Worm (Caenorhabditis elegans): ENCODE data around the gene eif-2Bepsilon.

The eif-2Bepsilon gene

ce11 chrII:8684824-8685223 is 23.2 kb downstream of the eif-2Bepsilon start, which contains the start of gene hgap-2:
Gene hgap-2 (minus strand): TSS chrII:8684924.
- TF ChIP-seq M03D4.4 (tag; optimal IDR thresholded peaks at IDR 0.05) (no peak), nhr-2 (tag; optimal IDR thresholded peaks at IDR 0.05) (no peak), snpc-4 (tag; optimal IDR thresholded peaks at IDR 0.05) (no peak), ham-2 (GFP tag; optimal IDR thresholded peaks at IDR 0.05) (no peak), elt-1 (tag; optimal IDR thresholded peaks at IDR 0.05; ENCODE audit: borderline replicate concordance, insufficient read depth) (no peak), mls-2 (tag; optimal IDR thresholded peaks at IDR 0.05) (no peak), flh-1 (GFP tag; optimal IDR thresholded peaks at IDR 0.05) (no peak), mab-5 (tag; optimal IDR thresholded peaks at IDR 0.05) (no peak), blmp-1 (tag; optimal IDR thresholded peaks at IDR 0.05) (no peak), ceh-43 (GFP tag; optimal IDR thresholded peaks at IDR 0.05) (no peak), sptf-1 (tag; optimal IDR thresholded peaks at IDR 0.05) (no peak), nhr-76 (tag; optimal IDR thresholded peaks at IDR 0.05) (no peak), lin-13 (tag; optimal IDR thresholded peaks at IDR 0.05) (no peak), unc-39 (tag; optimal IDR thresholded peaks at IDR 0.05) (no peak), unc-62 (GFP tag; optimal IDR thresholded peaks at IDR 0.05) (no peak), mep-1 (tag; optimal IDR thresholded peaks at IDR 0.05) (no peak), cnd-1 (tag; optimal IDR thresholded peaks at IDR 0.05) (no peak)

DNA sequence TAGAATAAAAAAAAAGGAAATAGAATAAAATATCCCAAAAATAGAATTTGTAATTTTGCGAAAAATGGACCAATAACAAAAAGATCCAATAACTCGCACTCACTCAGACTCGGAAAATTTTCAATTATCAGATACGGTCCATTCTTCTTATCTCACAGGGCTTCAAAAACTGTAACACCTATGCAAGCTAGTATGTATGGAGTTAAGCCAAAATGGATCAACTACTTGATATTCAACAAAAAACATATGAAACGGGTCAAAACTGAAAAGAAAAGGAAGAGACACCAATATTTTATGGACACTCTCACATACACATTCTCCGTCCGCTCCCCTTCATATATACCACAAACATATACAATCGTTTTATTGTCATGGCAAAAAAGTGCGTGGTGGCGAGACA is 24.0 kb downstream of the eif-2Bepsilon start, which contains the start of gene C34C6.9:
Gene C34C6.9, plus strand, starts transcription at position 301 of the 400 bp plus-strand sequence.
- TF ChIP-seq nhr-12 (tag; optimal IDR thresholded peaks at IDR 0.05) = no peak
- TF ChIP-seq sptf-1 (tag; optimal IDR thresholded peaks at IDR 0.05) = no peak
- TF ChIP-seq ceh-43 (GFP tag; optimal IDR thresholded peaks at IDR 0.05) = no peak
- no peak for TF ChIP-seq flh-1 (GFP tag; optimal IDR thresholded peaks at IDR 0.05)
- no peak for TF ChIP-seq tbx-8 (GFP tag; optimal IDR thresholded peaks at IDR 0.05)
- TF ChIP-seq ceh-39 (tag; optimal IDR thresholded peaks at IDR 0.05) = no peak
- TF ChIP-seq ces-1 (GFP tag; optimal IDR thresholded peaks at IDR 0.05) = no peak
- no peak for TF ChIP-seq snpc-4 (tag; optimal IDR thresholded peaks at IDR 0.05)
- no peak for TF ChIP-seq M03D4.4 (tag; optimal IDR thresholded peaks at IDR 0.05)

DNA sequence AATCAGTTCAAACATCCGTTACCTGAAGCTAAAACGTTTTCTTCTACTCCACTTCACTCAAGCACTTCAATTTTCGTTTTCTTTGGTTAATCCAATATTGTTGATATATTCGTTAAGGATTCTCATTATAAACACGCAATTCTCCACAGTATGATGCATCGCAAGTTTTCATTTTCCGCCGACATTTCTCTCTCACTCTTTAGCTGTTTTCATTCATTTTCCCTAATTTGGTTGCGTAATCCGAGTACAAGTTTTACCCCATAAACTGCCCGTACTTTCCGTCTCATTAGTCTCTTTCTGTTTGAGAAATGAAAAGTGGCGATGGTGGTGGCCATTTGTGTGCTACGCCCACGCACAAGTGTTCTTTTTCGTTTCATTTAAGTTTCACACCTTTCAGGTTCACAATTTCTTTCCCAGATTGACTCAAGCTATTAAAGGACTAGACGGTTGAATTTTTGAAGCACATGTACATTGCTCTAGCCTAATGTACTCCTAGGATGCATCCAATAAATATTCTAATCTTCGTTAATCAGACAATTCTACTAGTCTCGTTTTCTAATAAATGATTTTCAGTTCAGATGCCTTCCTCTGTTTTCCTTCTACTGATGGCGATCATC is 29.8 kb downstream of the eif-2Bepsilon start, which contains the start of gene C34C6.3:
Gene C34C6.3, plus strand, starts transcription at position 567 of the 617 bp plus-strand sequence.
- TF ChIP-seq zip-8 (tag; optimal IDR thresholded peaks at IDR 0.05) (peak; percentile 72), mab-5 (tag; optimal IDR thresholded peaks at IDR 0.05) (no peak)

DNA sequence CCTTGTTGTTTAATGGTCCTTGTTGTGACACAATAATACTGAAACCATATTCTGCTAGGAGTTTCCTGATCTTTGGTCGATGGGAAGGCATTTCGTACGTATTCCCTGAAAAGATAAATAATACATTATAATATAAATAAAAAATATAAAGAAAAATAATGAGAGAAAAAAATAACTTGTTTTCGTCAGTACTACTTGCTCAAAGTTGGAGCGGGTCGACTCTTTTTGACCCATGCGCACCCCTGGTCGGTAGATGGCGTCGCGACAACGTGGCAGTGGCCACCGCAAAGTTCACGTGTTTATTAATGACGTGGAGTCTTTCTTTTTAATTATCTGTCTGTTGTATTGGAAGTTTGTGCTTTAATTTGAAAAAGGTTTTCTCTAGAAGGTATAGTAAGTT is 34.1 kb downstream of the eif-2Bepsilon start, which contains the start of gene C34C6.10:
Gene C34C6.10, minus strand, starts transcription at position 101 of the 400 bp plus-strand sequence.
- TF ChIP-seq bed-3 (GFP tag; optimal IDR thresholded peaks at IDR 0.05) = no peak

DNA sequence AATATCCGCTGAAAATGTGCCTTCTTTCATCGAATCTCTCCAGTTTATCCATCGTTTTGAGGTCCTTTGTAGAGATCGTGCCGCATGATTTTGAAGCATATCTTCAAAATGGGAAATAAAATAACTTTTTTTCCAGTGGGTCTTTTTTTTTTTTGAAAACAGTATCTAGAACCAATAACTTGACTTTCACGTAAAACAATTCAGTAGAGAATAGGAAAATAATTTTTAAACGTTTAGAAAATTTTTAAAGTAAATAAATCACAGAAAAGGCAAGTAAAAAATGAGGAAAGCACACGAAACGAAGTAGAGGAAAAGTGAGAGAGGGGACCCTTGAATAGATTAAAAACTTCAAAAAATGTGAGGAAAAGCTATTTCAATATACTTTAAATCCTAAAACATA is 37.2 kb downstream of the eif-2Bepsilon start, which contains the start of gene chdh-1:
Gene chdh-1, minus strand, starts transcription at position 101 of the 400 bp plus-strand sequence.
- no peak for TF ChIP-seq zip-8 (tag; optimal IDR thresholded peaks at IDR 0.05)
- TF ChIP-seq snpc-4 (tag; optimal IDR thresholded peaks at IDR 0.05) = no peak
- TF ChIP-seq ceh-83 (GFP tag; optimal IDR thresholded peaks at IDR 0.05) = no peak
- no peak for TF ChIP-seq mab-5 (tag; optimal IDR thresholded peaks at IDR 0.05)
- no peak for TF ChIP-seq M03D4.4 (tag; optimal IDR thresholded peaks at IDR 0.05)
- no peak for TF ChIP-seq lin-32 (GFP tag; optimal IDR thresholded peaks at IDR 0.05)
- TF ChIP-seq sptf-1 (tag; optimal IDR thresholded peaks at IDR 0.05) = no peak
- TF ChIP-seq sem-2 (GFP tag; optimal IDR thresholded peaks at IDR 0.05) = no peak
- no peak for TF ChIP-seq elt-3 (tag; optimal IDR thresholded peaks at IDR 0.05)
- no peak for TF ChIP-seq drap-1 (GFP tag; optimal IDR thresholded peaks at IDR 0.05)
- no peak for TF ChIP-seq ces-1 (GFP tag; optimal IDR thresholded peaks at IDR 0.05)
- TF ChIP-seq nhr-2 (tag; optimal IDR thresholded peaks at IDR 0.05) = no peak
- no peak for TF ChIP-seq ztf-11 (tag; optimal IDR thresholded peaks at IDR 0.05)
- TF ChIP-seq elt-1 (tag; optimal IDR thresholded peaks at IDR 0.05; ENCODE audit: borderline replicate concordance, insufficient read depth) = no peak
- no peak for TF ChIP-seq ceh-39 (tag; optimal IDR thresholded peaks at IDR 0.05)
- TF ChIP-seq ceh-43 (GFP tag; optimal IDR thresholded peaks at IDR 0.05) = no peak
- no peak for TF ChIP-seq mls-2 (tag; optimal IDR thresholded peaks at IDR 0.05)

DNA sequence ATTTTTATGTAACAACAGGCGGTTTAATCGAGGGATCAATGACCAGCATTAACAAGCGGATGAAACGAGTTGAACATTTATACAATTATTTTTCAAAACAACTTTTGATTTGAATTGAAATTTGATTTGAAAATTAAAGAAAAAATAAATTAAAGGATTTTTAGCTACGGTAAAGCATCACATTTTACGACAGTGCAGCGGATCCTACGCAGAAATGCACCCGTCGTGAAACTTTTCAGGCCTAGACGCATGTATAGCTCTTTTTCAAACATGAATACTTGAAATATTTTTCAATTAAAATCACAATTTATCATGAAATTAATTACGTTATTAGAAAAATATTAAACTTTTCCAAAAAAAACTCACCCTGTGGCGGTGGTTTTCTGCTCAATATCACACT is 39.4 kb downstream of the eif-2Bepsilon start:
- TF ChIP-seq ham-2 (GFP tag; optimal IDR thresholded peaks at IDR 0.05) = no peak
- peak; percentile 73 for TF ChIP-seq lsy-2 (tag; optimal IDR thresholded peaks at IDR 0.05)

Measured in whole organism, mixed stage, embryonic.